Worm (Caenorhabditis elegans): ENCODE results near the gene F09C6.15.

F09C6.15 gene

ce11 chrV:16880054-16880453 lies 13.5 kb upstream of the F09C6.15 start, which contains the start of gene F09C6.3:
Gene F09C6.3, minus strand, starts transcription at chrV:16880154.
- TF ChIP-seq lin-39 (tag; optimal IDR thresholded peaks at IDR 0.05) (no peak), nhr-90 (tag; optimal IDR thresholded peaks at IDR 0.05; ENCODE audit: poor library complexity) (no peak), C04F5.9 (tag; optimal IDR thresholded peaks at IDR 0.05) (no peak), lin-15B (tag; optimal IDR thresholded peaks at IDR 0.05) (no peak), tlp-1 (tag; optimal IDR thresholded peaks at IDR 0.05) (no peak), dsc-1 (tag; optimal IDR thresholded peaks at IDR 0.05) (no peak), aly-2 (tag; optimal IDR thresholded peaks at IDR 0.05) (no peak), hlh-4 (tag; optimal IDR thresholded peaks at IDR 0.05) (no peak)

- TF ChIP-seq nhr-11 (tag; optimal IDR thresholded peaks at IDR 0.05) (no peak), egl-27 (tag; optimal IDR thresholded peaks at IDR 0.05) (no peak), Y116A8C.19 (tag; optimal IDR thresholded peaks at IDR 0.05; ENCODE audit: borderline replicate concordance) (no peak), lir-3 (tag; optimal IDR thresholded peaks at IDR 0.05; ENCODE audit: poor library complexity) (no peak), ceh-90 (tag; optimal IDR thresholded peaks at IDR 0.05) (no peak), elt-2 (tag; optimal IDR thresholded peaks at IDR 0.05) (no peak), nhr-19 (GFP tag; conservative IDR thresholded peaks at IDR 0.05) (no peak), dpl-1 (GFP tag; optimal IDR thresholded peaks at IDR 0.05) (no peak), zip-4 (GFP tag; optimal IDR thresholded peaks at IDR 0.05) (no peak), ceh-82 (tag; optimal IDR thresholded peaks at IDR 0.05) (no peak), C16A3.4 (tag; optimal IDR thresholded peaks at IDR 0.05) (no peak), fkh-10 (GFP tag; optimal IDR thresholded peaks at IDR 0.05) (no peak), blmp-1 (tag; optimal IDR thresholded peaks at IDR 0.05) (no peak), nhr-84 (tag; optimal IDR thresholded peaks at IDR 0.05) (no peak), lin-39 (tag; optimal IDR thresholded peaks at IDR 0.05) (no peak)
Observed at ce11 chrV:16880679-16881078, 12.9 kb upstream of the F09C6.15 start, which contains the start of gene F09C6.14. Gene F09C6.14, plus strand, starts transcription at chrV:16880979.

ce11 chrV:16882260-16882918 lies 11.2 kb upstream of the F09C6.15 start, which contains the start of the genes F09C6.11 and F09C6.12:
Gene F09C6.11, minus strand, starts transcription at chrV:16882310.
Gene F09C6.12, plus strand, starts transcription at chrV:16882868.
- TF ChIP-seq tlp-1 (tag; optimal IDR thresholded peaks at IDR 0.05) (no peak), unc-98 (GFP tag; IDR thresholded peaks at IDR 0.05) (no peak), pag-3 (tag; optimal IDR thresholded peaks at IDR 0.05; ENCODE audit: borderline replicate concordance, insufficient read depth) (no peak), pax-3 (tag; optimal IDR thresholded peaks at IDR 0.05) (no peak), nhr-20 (tag; optimal IDR thresholded peaks at IDR 0.05) (peak; percentile 47), nhr-77 (tag; optimal IDR thresholded peaks at IDR 0.05) (peak; percentile 8), nhr-76 (tag; optimal IDR thresholded peaks at IDR 0.05) (no peak), ama-1 (optimal IDR thresholded peaks at IDR 0.05) (no peak), pqm-1 (tag; optimal IDR thresholded peaks at IDR 0.05) (no peak)

- TF ChIP-seq mep-1 (tag; optimal IDR thresholded peaks at IDR 0.05) = no peak
- no peak for TF ChIP-seq zag-1 (tag; optimal IDR thresholded peaks at IDR 0.05)
Observed at ce11 chrV:16884744-16885143, 8.8 kb upstream of the F09C6.15 start, which contains the start of gene F09C6.13. Gene F09C6.13, plus strand, starts transcription at chrV:16885044.

ce11 chrV:16888788-16889325 lies 4.7 kb upstream of the F09C6.15 start, which contains the start of the genes ifas-2 and fbxa-44:
Gene ifas-2, minus strand, starts transcription at chrV:16888888.
Gene fbxa-44, plus strand, starts transcription at chrV:16889275.
- TF ChIP-seq nhr-237 (tag; optimal IDR thresholded peaks at IDR 0.05) (no peak), swsn-7 (tag; optimal IDR thresholded peaks at IDR 0.05) (no peak), ceh-82 (tag; optimal IDR thresholded peaks at IDR 0.05) (no peak), nhr-90 (tag; optimal IDR thresholded peaks at IDR 0.05; ENCODE audit: poor library complexity) (no peak)

Data from whole organism, L1 larva.